Worm (Caenorhabditis elegans): ENCODE measurements around the gene C39B5.5.

DNA sequence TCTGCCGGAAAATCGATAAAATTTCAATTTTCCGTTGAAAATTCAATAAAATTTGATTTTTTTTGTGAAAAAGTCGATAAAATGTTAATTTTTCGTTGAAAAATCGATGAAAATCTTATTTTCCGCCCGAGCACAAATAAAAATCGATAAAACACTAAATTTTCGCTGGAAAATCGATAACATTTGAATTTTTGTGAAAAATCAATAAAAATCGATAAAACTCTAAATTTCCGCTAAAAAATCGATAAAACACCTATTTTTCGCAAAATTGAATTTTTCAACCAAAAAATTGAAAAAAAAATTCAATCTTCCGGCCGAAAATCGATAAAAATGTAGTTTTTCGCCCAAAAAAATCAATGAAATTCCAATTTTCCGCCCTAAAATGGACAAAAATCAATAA lies 2.8 kb upstream of the C39B5.5 start:
- TF ChIP-seq unc-62 (GFP tag; optimal IDR thresholded peaks at IDR 0.05): no peak
- no peak for TF ChIP-seq blmp-1 (tag; optimal IDR thresholded peaks at IDR 0.05; ENCODE audit: insufficient read depth)
- no peak for TF ChIP-seq lin-11 (tag; optimal IDR thresholded peaks at IDR 0.05)
- TF ChIP-seq fos-1 (tag; optimal IDR thresholded peaks at IDR 0.05): no peak
- no peak for TF ChIP-seq ceh-82 (tag; optimal IDR thresholded peaks at IDR 0.05)
- no peak for TF ChIP-seq lin-39 (tag; optimal IDR thresholded peaks at IDR 0.05)
